Worm (Caenorhabditis elegans) whole organism, L4 larva: ENCODE data around the gene F56A8.3.

Experiments used
- D1046.2 ChIP-seq: fragments of 200-800 bp; sonication (Bioruptor generic); IDR thresholded peaks from 2 replicates; pipeline ENCODE4 v1.3.6; 2022; ENCODE audit warnings: missing genetic modification characterization, missing compliant biosample characterization
- F10B5.3 ChIP-seq: sonication (generic microtip); optimal IDR thresholded peaks from 2 replicates; lab custom pipeline; 2016; ENCODE audit warnings: mild to moderate bottlenecking, missing genetic modification characterization, missing compliant biosample characterization
- F37D6.2 ChIP-seq: sonication (generic microtip); optimal IDR thresholded peaks from 2 replicates; lab custom pipeline; 2016; ENCODE audit warnings: mild to moderate bottlenecking, missing genetic modification characterization, missing compliant biosample characterization
- F44E2.7 ChIP-seq: fragments of 200-800 bp; sonication (Bioruptor generic); IDR thresholded peaks from 2 replicates; pipeline ENCODE4 v2.1.2; 2022; ENCODE audit warnings: missing genetic modification characterization, missing compliant biosample characterization
- F49E8.2 ChIP-seq: sonication (generic microtip); optimal IDR thresholded peaks from 2 replicates; lab custom pipeline; 2016; ENCODE audit warnings: missing compliant biosample characterization, mild to moderate bottlenecking, missing genetic modification characterization, borderline replicate concordance
- T20F7.1 ChIP-seq: fragments of 200-800 bp; sonication (Bioruptor generic); optimal IDR thresholded peaks from 2 replicates; lab custom pipeline; 2018; ENCODE audit warnings: mild to moderate bottlenecking, missing genetic modification characterization, missing compliant biosample characterization
- aha-1 ChIP-seq: fragments of 150-350 bp; peaks from one replicate; lab custom pipeline; 2014; ENCODE audit warnings: missing biosample characterization, missing genetic modification characterization
- arid-1 ChIP-seq: fragments of 200-800 bp; sonication (Bioruptor generic); conservative IDR thresholded peaks from 2 replicates; pipeline ENCODE4 v1.3.6; 2022; ENCODE audit warnings: missing genetic modification reagents, missing genetic modification characterization, missing compliant biosample characterization
- attf-4 ChIP-seq: sonication (generic microtip); optimal IDR thresholded peaks from 3 replicates; lab custom pipeline; 2017; ENCODE audit warnings: missing biosample characterization, missing genetic modification characterization
- ceh-20 ChIP-seq: fragments of 200-800 bp; sonication (Bioruptor generic); IDR thresholded peaks from 2 replicates; pipeline ENCODE4 v1.3.6; 2022; ENCODE audit warnings: missing genetic modification reagents, missing genetic modification characterization, missing compliant biosample characterization
- ceh-32 ChIP-seq: sonication (generic microtip); optimal IDR thresholded peaks from 2 replicates; lab custom pipeline; 2016; ENCODE audit warnings: mild to moderate bottlenecking, missing genetic modification characterization, missing compliant biosample characterization; ENCODE audit not compliant: poor library complexity
- daf-16 ChIP-seq, 3 experiments: sonication (generic microtip); optimal IDR thresholded peaks; 2 replicates each; lab custom pipeline; 2016 to 2017; ENCODE audit warnings: missing genetic modification characterization in 3 of 3, missing genetic modification reagents in 3 of 3, mild to moderate bottlenecking in 2 of 3, missing compliant biosample characterization in 2 of 3, missing biosample characterization in 1 of 3, moderate library complexity in 1 of 3
- daf-8 ChIP-seq: fragments of 200-800 bp; sonication (Bioruptor generic); IDR thresholded peaks from 2 replicates; pipeline ENCODE4 v1.3.6; 2022; ENCODE audit warnings: missing genetic modification characterization, missing compliant biosample characterization
- dmd-6 ChIP-seq: fragments of 200-800 bp; sonication (Bioruptor generic); IDR thresholded peaks from 2 replicates; pipeline ENCODE4 v1.3.6; 2022; ENCODE audit warnings: missing genetic modification reagents, missing genetic modification characterization, missing compliant biosample characterization
- dmd-8 ChIP-seq: fragments of 200-800 bp; sonication (Bioruptor generic); IDR thresholded peaks from 2 replicates; pipeline ENCODE4 v1.3.6; 2022; ENCODE audit warnings: missing genetic modification characterization, missing compliant biosample characterization
- dpl-1 ChIP-seq: fragments of 150-350 bp; optimal IDR thresholded peaks from 2 replicates; lab custom pipeline; 2014; ENCODE audit warnings: missing biosample characterization, missing genetic modification reagents, missing genetic modification characterization
- dve-1 ChIP-seq: sonication (generic microtip); optimal IDR thresholded peaks from 2 replicates; lab custom pipeline; 2017; ENCODE audit warnings: antibody characterized with exemption, mild to moderate bottlenecking, missing genetic modification characterization, missing compliant biosample characterization; ENCODE audit not compliant: insufficient read depth
- egl-27 ChIP-seq: sonication (generic microtip); optimal IDR thresholded peaks from 3 replicates; lab custom pipeline; 2017; ENCODE audit warnings: missing biosample characterization, missing genetic modification reagents, missing genetic modification characterization
- fkh-10 ChIP-seq: fragments of 150-350 bp; optimal IDR thresholded peaks from 2 replicates; lab custom pipeline; 2014; ENCODE audit warnings: missing biosample characterization, missing genetic modification reagents, missing genetic modification characterization
- fos-1 ChIP-seq: fragments of 150-350 bp; optimal IDR thresholded peaks from 2 replicates; lab custom pipeline; 2014; ENCODE audit warnings: missing biosample characterization, missing genetic modification characterization
- gei-8 ChIP-seq: fragments of 200-800 bp; sonication (Bioruptor generic); optimal IDR thresholded peaks from 2 replicates; lab custom pipeline; 2018; ENCODE audit warnings: mild to moderate bottlenecking, missing genetic modification characterization, missing compliant biosample characterization
- hif-1 ChIP-seq, 2 experiments: sonication (generic microtip); optimal IDR thresholded peaks; 2 replicates each; lab custom pipeline; 2016 to 2017; ENCODE audit warnings: missing compliant biosample characterization in 2 of 2, missing genetic modification characterization in 2 of 2, missing genetic modification reagents in 2 of 2, missing genotype in 2 of 2, mild to moderate bottlenecking in 1 of 2
- hlh-30 ChIP-seq: sonication (generic microtip); optimal IDR thresholded peaks from 2 replicates; lab custom pipeline; 2017; ENCODE audit warnings: antibody characterized with exemption, mild to moderate bottlenecking, missing genetic modification characterization, missing compliant biosample characterization; ENCODE audit not compliant: insufficient read depth
- hmg-1.1 ChIP-seq: fragments of 200-800 bp; sonication (Bioruptor generic); IDR thresholded peaks from 2 replicates; pipeline ENCODE4 v1.3.6; 2022; ENCODE audit warnings: missing genetic modification reagents, missing genetic modification characterization, missing compliant biosample characterization
- lim-7 ChIP-seq: fragments of 200-800 bp; sonication (Bioruptor generic); IDR thresholded peaks from 2 replicates; pipeline ENCODE4 v1.3.6; 2022; ENCODE audit warnings: missing genetic modification characterization, missing compliant biosample characterization
- lin-1 ChIP-seq: fragments of 200-800 bp; sonication (Bioruptor generic); IDR thresholded peaks from 2 replicates; pipeline ENCODE4 v1.3.6; 2022; ENCODE audit warnings: missing genetic modification reagents, missing genetic modification characterization, missing compliant biosample characterization
- lin-29 ChIP-seq: fragments of 200-800 bp; sonication (Bioruptor generic); IDR thresholded peaks from 2 replicates; pipeline ENCODE4 v1.3.6; 2022; ENCODE audit warnings: missing genetic modification reagents, missing genetic modification characterization, missing compliant biosample characterization
- lin-38 ChIP-seq: fragments of 200-800 bp; sonication (Bioruptor generic); IDR thresholded peaks from 2 replicates; pipeline ENCODE4 v1.3.6; 2022; ENCODE audit warnings: missing genetic modification reagents, missing genetic modification characterization, missing compliant biosample characterization
- lin-39 ChIP-seq: fragments of 150-350 bp; optimal IDR thresholded peaks from 2 replicates; lab custom pipeline; 2014; ENCODE audit warnings: missing biosample characterization, missing genetic modification reagents, missing genetic modification characterization
- lir-3 ChIP-seq: sonication (generic microtip); optimal IDR thresholded peaks from 2 replicates; lab custom pipeline; 2016; ENCODE audit warnings: mild to moderate bottlenecking, missing genetic modification characterization, missing compliant biosample characterization
- madf-9 ChIP-seq: fragments of 200-800 bp; sonication (Bioruptor generic); conservative IDR thresholded peaks from 2 replicates; pipeline ENCODE4 v1.3.6; 2022; ENCODE audit warnings: missing genetic modification reagents, missing genetic modification characterization, missing compliant biosample characterization
- mdl-1 ChIP-seq, 2 experiments: fragments of 150-350 bp in 1 of 2; sonication (generic microtip) in 1 of 2; optimal IDR thresholded peaks; 2 replicates each; lab custom pipeline; 2014 to 2017; ENCODE audit warnings: missing biosample characterization in 2 of 2, missing genetic modification characterization in 2 of 2
- mdt-29 ChIP-seq: fragments of 200-800 bp; sonication (Bioruptor generic); IDR thresholded peaks from 2 replicates; pipeline ENCODE4 v1.3.6; 2022; ENCODE audit warnings: missing genetic modification reagents, missing genetic modification characterization, missing compliant biosample characterization
- mxl-3 ChIP-seq: fragments of 200-800 bp; sonication (Bioruptor generic); optimal IDR thresholded peaks from 2 replicates; lab custom pipeline; 2018; ENCODE audit warnings: mild to moderate bottlenecking, missing genetic modification characterization, missing compliant biosample characterization
- nhr-10 ChIP-seq: fragments of 150-350 bp; optimal IDR thresholded peaks from 2 replicates; lab custom pipeline; 2014; ENCODE audit warnings: missing biosample characterization, missing genetic modification characterization
- nhr-111 ChIP-seq: fragments of 200-800 bp; sonication (Bioruptor generic); optimal IDR thresholded peaks from 2 replicates; lab custom pipeline; 2018; ENCODE audit warnings: mild to moderate bottlenecking, missing genetic modification characterization, missing compliant biosample characterization
- nhr-48 ChIP-seq: sonication (generic microtip); optimal IDR thresholded peaks from 2 replicates; lab custom pipeline; 2016; ENCODE audit warnings: mild to moderate bottlenecking, missing genetic modification characterization, missing compliant biosample characterization
- nhr-6 ChIP-seq: fragments of 150-350 bp; optimal IDR thresholded peaks from 2 replicates; lab custom pipeline; 2014; ENCODE audit warnings: missing biosample characterization, missing genetic modification characterization
- nhr-76 ChIP-seq: fragments of 150-350 bp; optimal IDR thresholded peaks from 2 replicates; lab custom pipeline; 2014; ENCODE audit warnings: missing biosample characterization, missing genetic modification characterization
- pqm-1 ChIP-seq: sonication (generic microtip); optimal IDR thresholded peaks from 2 replicates; lab custom pipeline; 2017; ENCODE audit warnings: missing biosample characterization, missing genetic modification characterization
- saeg-2 ChIP-seq: fragments of 200-800 bp; sonication (Bioruptor generic); IDR thresholded peaks from 2 replicates; pipeline ENCODE4 v1.3.6; 2022; ENCODE audit warnings: missing genetic modification reagents, missing genetic modification characterization, missing compliant biosample characterization
- snpc-4 ChIP-seq: fragments of 150-350 bp; optimal IDR thresholded peaks from 2 replicates; lab custom pipeline; 2014; ENCODE audit warnings: missing biosample characterization, missing genetic modification characterization
- spr-1 ChIP-seq: sonication (generic microtip); optimal IDR thresholded peaks from 2 replicates; lab custom pipeline; 2016; ENCODE audit warnings: mild to moderate bottlenecking, missing genetic modification characterization, missing compliant biosample characterization
- tag-97 ChIP-seq: fragments of 200-800 bp; sonication (Bioruptor generic); IDR thresholded peaks from 2 replicates; pipeline ENCODE4 v1.3.6; 2022; ENCODE audit warnings: missing genetic modification characterization, missing compliant biosample characterization
- zag-1 ChIP-seq: fragments of 150-350 bp; optimal IDR thresholded peaks from 2 replicates; lab custom pipeline; 2014; ENCODE audit warnings: missing biosample characterization, missing genetic modification characterization
- zfp-3 ChIP-seq: fragments of 200-800 bp; sonication (Bioruptor generic); conservative IDR thresholded peaks from 2 replicates; pipeline ENCODE4 v1.3.6; 2022; ENCODE audit warnings: missing genetic modification reagents, missing genetic modification characterization, missing compliant biosample characterization
- zip-11 ChIP-seq: fragments of 200-800 bp; sonication (Bioruptor generic); IDR thresholded peaks from 2 replicates; pipeline ENCODE4 v1.3.6; 2022; ENCODE audit warnings: missing genetic modification characterization, missing compliant biosample characterization

Gene F56A8.3

DNA sequence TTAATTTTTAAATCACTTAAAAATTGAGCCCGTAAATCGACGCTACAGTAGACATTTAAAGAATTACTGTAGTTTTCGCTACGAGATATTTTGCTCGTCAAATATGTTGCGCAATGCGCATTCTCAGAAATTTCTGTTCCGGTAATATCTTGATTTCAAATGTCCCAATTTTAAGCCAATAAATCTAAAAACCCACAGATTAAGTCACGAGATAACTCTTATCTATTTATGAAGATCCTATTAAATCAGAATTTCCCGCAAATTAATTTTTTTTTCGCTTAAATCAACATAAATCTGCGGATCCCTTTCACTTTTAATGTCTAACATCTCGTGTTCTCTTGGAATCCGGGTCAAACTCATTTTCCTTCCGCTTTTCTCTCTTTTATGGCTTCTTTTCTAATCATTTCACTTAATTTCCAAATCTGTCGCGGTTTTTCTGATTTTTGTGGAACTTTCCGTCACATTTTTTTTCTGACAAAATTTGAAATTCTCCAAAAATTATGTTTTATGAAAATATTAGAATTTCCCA is 40.1 kb upstream of the F56A8.3 start:
- TF ChIP-seq D1046.2 (GFP tag; lab: Robert Waterston, UW) (no peak), T20F7.1 (GFP tag; lab: Kevin White, UChicago) (no peak), lin-38 (GFP tag; lab: Robert Waterston, UW) (no peak), mdl-1 (tag; optimal IDR thresholded peaks at IDR 0.05; lab: Kevin White, UChicago) (no peak), daf-8 (GFP tag; lab: Robert Waterston, UW) (no peak), fkh-10 (no peak), pqm-1 (tag; lab: Kevin White, UChicago) (no peak), nhr-76 (tag; lab: Kevin White, UChicago) (no peak), lin-1 (GFP tag; lab: Robert Waterston, UW) (no peak), nhr-111 (no peak), madf-9 (GFP tag; lab: Robert Waterston, UW) (no peak), mdt-29 (GFP tag; lab: Robert Waterston, UW) (no peak), dve-1 (tag; lab: Kevin White, UChicago) (no peak), ceh-32 (tag; lab: Kevin White, UChicago) (no peak), lin-29 (GFP tag; lab: Robert Waterston, UW) (no peak), attf-4 (tag; lab: Kevin White, UChicago) (no peak), nhr-6 (tag; lab: Kevin White, UChicago) (no peak), lir-3 (tag; lab: Kevin White, UChicago) (no peak)

DNA sequence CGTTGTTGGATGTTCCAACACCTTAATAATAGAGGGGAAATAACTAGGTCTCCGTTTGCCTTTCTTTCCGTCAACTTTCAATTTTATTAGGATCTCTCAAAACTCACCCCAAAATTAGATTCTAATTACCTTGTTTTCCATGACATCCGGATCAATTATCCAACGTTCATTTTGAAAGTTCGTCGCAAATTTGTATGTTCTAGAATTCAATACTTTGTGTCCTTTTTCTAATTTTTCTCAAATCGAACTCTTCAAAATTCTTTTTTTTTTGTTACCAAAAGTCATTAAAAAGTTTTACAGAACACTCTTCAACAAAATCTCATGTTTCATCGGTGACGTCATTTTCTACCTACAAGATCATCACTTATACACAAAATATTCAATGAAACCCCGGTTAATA is 33.9 kb upstream of the F56A8.3 start, which contains the start of gene Y43F4A.1:
Y43F4A.1 (plus strand) TSS at position 301 of the 400 bp plus-strand sequence.
- TF ChIP-seq aha-1 (tag; lab: Kevin White, UChicago), result peak; percentile 40
- TF ChIP-seq dmd-6 (GFP tag; lab: Robert Waterston, UW), result no peak

DNA sequence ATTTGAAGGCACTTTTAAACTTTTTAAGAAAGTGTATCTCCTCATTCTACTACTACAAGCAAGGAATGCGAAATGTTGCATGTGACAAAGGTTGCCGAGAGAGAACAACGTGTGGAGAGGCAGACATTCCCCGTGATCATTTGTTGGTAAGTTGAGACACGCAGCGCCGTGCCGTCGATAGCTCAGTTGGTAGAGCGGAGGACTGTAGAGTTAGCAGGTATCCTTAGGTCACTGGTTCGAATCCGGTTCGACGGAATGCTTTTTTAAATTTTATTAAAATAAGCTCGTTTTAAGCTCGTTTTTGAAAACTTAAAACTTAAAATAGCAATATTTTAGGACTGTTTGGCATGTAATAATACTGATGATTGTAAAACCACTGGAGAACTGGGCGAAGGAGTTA is 32.3 kb upstream of the F56A8.3 start:
- TF ChIP-seq lir-3 (tag; lab: Kevin White, UChicago) (no peak), nhr-10 (no peak), spr-1 (no peak), nhr-6 (tag; lab: Kevin White, UChicago) (no peak), fos-1 (tag; lab: Kevin White, UChicago) (no peak), zag-1 (tag; lab: Kevin White, UChicago) (no peak), dpl-1 (no peak), aha-1 (tag; lab: Kevin White, UChicago) (no peak), zfp-3 (no peak), hlh-30 (tag; lab: Kevin White, UChicago) (peak; percentile 73), F49E8.2 (tag; lab: Kevin White, UChicago) (no peak), daf-16 (GFP tag; optimal IDR thresholded peaks at IDR 0.05; lab: Kevin White, UChicago) (no peak), daf-16 (tag; optimal IDR thresholded peaks at IDR 0.05; lab: Kevin White, UChicago) (peak; percentile 20), pqm-1 (tag; lab: Kevin White, UChicago) (no peak), mxl-3 (GFP tag; lab: Kevin White, UChicago) (no peak), saeg-2 (GFP tag; lab: Robert Waterston, UW) (no peak), madf-9 (GFP tag; lab: Robert Waterston, UW) (no peak), hif-1 (tag; optimal IDR thresholded peaks at IDR 0.05; lab: Kevin White, UChicago) (no peak), snpc-4 (tag; lab: Kevin White, UChicago) (no peak), gei-8 (GFP tag; lab: Kevin White, UChicago) (no peak), arid-1 (GFP tag; lab: Robert Waterston, UW) (0 out of 2 replicates have a peak, but pooled peaks have one; percentile 45), ceh-20 (GFP tag; lab: Robert Waterston, UW) (no peak), zip-11 (no peak), lin-39 (tag; lab: Kevin White, UChicago) (no peak), hmg-1.1 (GFP tag; lab: Robert Waterston, UW) (peak; percentile 62), lim-7 (no peak), F37D6.2 (no peak), F44E2.7 (GFP tag; lab: Robert Waterston, UW) (no peak), tag-97 (no peak), nhr-48 (tag; lab: Kevin White, UChicago) (no peak), egl-27 (tag; lab: Kevin White, UChicago) (no peak), dmd-8 (GFP tag; lab: Robert Waterston, UW) (peak; percentile 70; the same call in 1 of the 2 replicates), F10B5.3 (no peak)
